Fruit fly (Drosophila melanogaster) whole organism, embryonic: ENCODE results near the gene CG12321.

Experiments
- ATbp ChIP-seq: fragments of 200-800 bp; sonication (Bioruptor generic); optimal IDR thresholded peaks from 2 replicates; lab custom pipeline; 2017; ENCODE audit warnings: missing biosample characterization, mild to moderate bottlenecking, missing genetic modification characterization, missing genetic modification reagents
- Ada2b ChIP-seq: fragments of 200-800 bp; sonication (Bioruptor generic); IDR thresholded peaks from 2 replicates; pipeline ENCODE4 v1.3.6; 2022; ENCODE audit warnings: missing biosample characterization, missing genetic modification characterization
- Asciz ChIP-seq: fragments of 200-800 bp; sonication (Bioruptor generic); optimal IDR thresholded peaks from 2 replicates; lab custom pipeline; 2017; ENCODE audit warnings: missing biosample characterization, mild to moderate bottlenecking, missing genetic modification characterization, missing genetic modification reagents
- CG1024 ChIP-seq: fragments of 200-800 bp; sonication (Bioruptor generic); IDR thresholded peaks from 2 replicates; pipeline ENCODE4 v1.3.6; 2022; ENCODE audit warnings: missing biosample characterization, missing genetic modification characterization
- CG10321 ChIP-seq: fragments of 200-800 bp; sonication (Bioruptor generic); IDR thresholded peaks from 2 replicates; pipeline ENCODE4 v1.3.6; 2022; ENCODE audit warnings: missing biosample characterization, missing genetic modification characterization
- CG10543 ChIP-seq: fragments of 200-800 bp; sonication (Bioruptor generic); optimal IDR thresholded peaks from 3 replicates; lab custom pipeline; 2017; ENCODE audit warnings: missing biosample characterization, mild to moderate bottlenecking, missing genetic modification characterization, moderate library complexity
- CG11695 ChIP-seq: fragments of 200-800 bp; sonication (Bioruptor generic); IDR thresholded peaks from 3 replicates; pipeline ENCODE4 v1.3.6; 2022; ENCODE audit warnings: missing biosample characterization, missing genetic modification characterization
- CG11696 ChIP-seq: fragments of 200-800 bp; sonication (Bioruptor generic); IDR thresholded peaks from 2 replicates; pipeline ENCODE4 v1.3.6; 2022; ENCODE audit warnings: missing biosample characterization, missing genetic modification characterization
- CG12155 ChIP-seq: fragments of 200-800 bp; sonication (Bioruptor generic); optimal IDR thresholded peaks from 3 replicates; lab custom pipeline; 2016; ENCODE audit warnings: missing biosample characterization, missing genetic modification characterization
- CG12299 ChIP-seq: fragments of 200-800 bp; sonication (Bioruptor generic); optimal IDR thresholded peaks from 2 replicates; lab custom pipeline; 2018; ENCODE audit warnings: missing biosample characterization, mild to moderate bottlenecking, missing genetic modification characterization
- CG13424 ChIP-seq: fragments of 200-800 bp; sonication (Bioruptor generic); optimal IDR thresholded peaks from 2 replicates; lab custom pipeline; 2019; ENCODE audit warnings: missing biosample characterization, mild to moderate bottlenecking, missing genetic modification characterization, moderate library complexity
- CG15269 ChIP-seq: fragments of 200-800 bp; sonication (Bioruptor generic); optimal IDR thresholded peaks from 2 replicates; lab custom pipeline; 2018; ENCODE audit warnings: missing biosample characterization, mild to moderate bottlenecking, missing genetic modification characterization, moderate library complexity
- CG1792 ChIP-seq: fragments of 200-800 bp; sonication (Bioruptor generic); optimal IDR thresholded peaks from 2 replicates; lab custom pipeline; 2016; ENCODE audit warnings: missing biosample characterization, missing genetic modification characterization
- CG18599 ChIP-seq: fragments of 200-800 bp; sonication (Bioruptor generic); optimal IDR thresholded peaks from 3 replicates; lab custom pipeline; 2017; ENCODE audit warnings: missing biosample characterization, missing genetic modification characterization, mild to moderate bottlenecking, moderate library complexity, missing genetic modification reagents
- CG2129 ChIP-seq: fragments of 200-800 bp; sonication (Bioruptor generic); IDR thresholded peaks from 2 replicates; pipeline ENCODE4 v1.3.6; 2022; ENCODE audit warnings: missing biosample characterization, missing genetic modification characterization; ENCODE audit not compliant: partially characterized antibody
- CG31365 ChIP-seq: fragments of 200-800 bp; sonication (Bioruptor generic); optimal IDR thresholded peaks from 2 replicates; lab custom pipeline; 2018; ENCODE audit warnings: missing biosample characterization, mild to moderate bottlenecking, missing genetic modification characterization
- CG32767 ChIP-seq: fragments of 200-800 bp; sonication (Bioruptor generic); IDR thresholded peaks from 2 replicates; pipeline ENCODE4 v1.3.6; 2022; ENCODE audit warnings: missing biosample characterization, missing genetic modification characterization
- CG4282 ChIP-seq: fragments of 200-800 bp; sonication (Bioruptor generic); optimal IDR thresholded peaks from 2 replicates; lab custom pipeline; 2016; ENCODE audit warnings: missing biosample characterization, missing genetic modification characterization
- CG4404 ChIP-seq: fragments of 200-800 bp; sonication (Bioruptor generic); IDR thresholded peaks from 2 replicates; pipeline ENCODE4 v1.3.6; 2022; ENCODE audit warnings: missing biosample characterization, missing genetic modification characterization
- CG7928 ChIP-seq: fragments of 200-800 bp; sonication (Bioruptor generic); optimal IDR thresholded peaks from 2 replicates; lab custom pipeline; 2017; ENCODE audit warnings: missing biosample characterization, mild to moderate bottlenecking, missing genetic modification characterization
- CG9876 ChIP-seq: fragments of 200-800 bp; sonication (Bioruptor generic); optimal IDR thresholded peaks from 2 replicates; lab custom pipeline; 2016; ENCODE audit warnings: missing biosample characterization, missing genetic modification characterization
- D19B ChIP-seq: fragments of 200-800 bp; sonication (Bioruptor generic); optimal IDR thresholded peaks from 2 replicates; lab custom pipeline; 2017; ENCODE audit warnings: missing biosample characterization, mild to moderate bottlenecking, missing genetic modification characterization
- Dfd ChIP-seq, 2 experiments: fragments of >200 bp; optimal IDR thresholded peaks; 2 replicates each; lab custom pipeline; 2017; ENCODE audit warnings: missing biosample characterization in 2 of 2, missing genetic modification characterization in 2 of 2
- H15 ChIP-seq: fragments of 200-800 bp; sonication (Bioruptor generic); IDR thresholded peaks from 3 replicates; pipeline ENCODE4 v1.3.6; 2022; ENCODE audit warnings: missing biosample characterization, missing genetic modification characterization
- H2.0 ChIP-seq: fragments of 200-800 bp; sonication (Bioruptor generic); IDR thresholded peaks from 2 replicates; pipeline ENCODE4 v1.3.6; 2022; ENCODE audit warnings: missing biosample characterization, missing genetic modification characterization
- Hand ChIP-seq: fragments of 200-800 bp; sonication (Bioruptor generic); optimal IDR thresholded peaks from 2 replicates; lab custom pipeline; 2017; ENCODE audit warnings: mild to moderate bottlenecking, missing biosample characterization, missing genetic modification reagents, missing genetic modification characterization
- Hr3 ChIP-seq: fragments of 200-800 bp; sonication (Bioruptor generic); optimal IDR thresholded peaks from 3 replicates; lab custom pipeline; 2016; ENCODE audit warnings: missing biosample characterization, missing genetic modification characterization
- Hr51 ChIP-seq, 2 experiments: fragments of 200-800 bp; sonication (Bioruptor generic); optimal IDR thresholded peaks; 2 replicates in 1 of 2; 3 replicates in 1 of 2; lab custom pipeline; 2016 to 2018; ENCODE audit warnings: missing biosample characterization in 2 of 2, missing genetic modification characterization in 2 of 2, mild to moderate bottlenecking in 1 of 2, moderate library complexity in 1 of 2
- Lhr ChIP-seq: fragments of 200-800 bp; sonication (Bioruptor generic); optimal IDR thresholded peaks from 3 replicates; lab custom pipeline; 2017; ENCODE audit warnings: mild to moderate bottlenecking, missing biosample characterization, missing genetic modification reagents, missing genetic modification characterization
- Meics ChIP-seq: fragments of 200-800 bp; sonication (Bioruptor generic); optimal IDR thresholded peaks from 2 replicates; lab custom pipeline; 2017; ENCODE audit warnings: missing biosample characterization, mild to moderate bottlenecking, missing genetic modification characterization
- Mrtf ChIP-seq: fragments of 200-800 bp; sonication (Bioruptor generic); IDR thresholded peaks from 3 replicates; pipeline ENCODE4 v1.3.6; 2022; ENCODE audit warnings: missing biosample characterization, missing genetic modification characterization
- NC2β ChIP-seq: fragments of 200-800 bp; sonication (Bioruptor generic); optimal IDR thresholded peaks from 2 replicates; lab custom pipeline; 2016; ENCODE audit warnings: missing biosample characterization, missing genetic modification characterization
- Poxn ChIP-seq: fragments of 200-800 bp; sonication (Bioruptor generic); IDR thresholded peaks from 2 replicates; pipeline ENCODE4 v1.3.6; 2022; ENCODE audit warnings: missing biosample characterization, missing genetic modification characterization
- Sox102F ChIP-seq: fragments of 200-800 bp; sonication (Bioruptor generic); optimal IDR thresholded peaks from 2 replicates; lab custom pipeline; 2018; ENCODE audit warnings: missing biosample characterization, mild to moderate bottlenecking, missing genetic modification characterization, moderate library complexity
- Xbp1 ChIP-seq: fragments of 200-800 bp; sonication (Bioruptor generic); optimal IDR thresholded peaks from 3 replicates; lab custom pipeline; 2016; ENCODE audit warnings: missing biosample characterization, mild to moderate bottlenecking, missing genetic modification characterization
- bbx ChIP-seq: fragments of 200-800 bp; sonication (Bioruptor generic); IDR thresholded peaks from 2 replicates; pipeline ENCODE4 v1.3.6; 2022; ENCODE audit warnings: missing biosample characterization, missing genetic modification characterization; ENCODE audit not compliant: partially characterized antibody
- cg ChIP-seq: fragments of 200-800 bp; sonication (Bioruptor generic); optimal IDR thresholded peaks from 3 replicates; lab custom pipeline; 2019; ENCODE audit warnings: missing biosample characterization, mild to moderate bottlenecking, missing genetic modification characterization, moderate library complexity
- chm ChIP-seq: fragments of 200-800 bp; sonication (Bioruptor generic); IDR thresholded peaks from 2 replicates; pipeline ENCODE4 v1.3.6; 2022; ENCODE audit warnings: missing biosample characterization, missing genetic modification characterization
- crol ChIP-seq: fragments of 200-800 bp; sonication (Bioruptor generic); IDR thresholded peaks from 2 replicates; pipeline ENCODE4 v1.3.6; 2022; ENCODE audit warnings: missing biosample characterization, missing genetic modification characterization
- gt ChIP-seq: fragments of 200-800 bp; sonication (Bioruptor generic); IDR thresholded peaks from 2 replicates; pipeline ENCODE4 v1.3.6; 2022; ENCODE audit warnings: missing biosample characterization, missing genetic modification characterization
- hb ChIP-seq: fragments of 200-800 bp; sonication (Bioruptor generic); IDR thresholded peaks from 3 replicates; pipeline ENCODE4 v1.3.6; 2022; ENCODE audit warnings: missing biosample characterization, missing genetic modification characterization; ENCODE audit not compliant: partially characterized antibody
- lbe ChIP-seq: fragments of 200-800 bp; sonication (Bioruptor generic); optimal IDR thresholded peaks from 2 replicates; lab custom pipeline; 2016; ENCODE audit warnings: missing biosample characterization, mild to moderate bottlenecking, missing genetic modification characterization
- luna ChIP-seq: fragments of 200-800 bp; sonication (Bioruptor generic); optimal IDR thresholded peaks from 2 replicates; lab custom pipeline; 2016; ENCODE audit warnings: missing biosample characterization, missing genetic modification characterization
- mam ChIP-seq: fragments of 200-800 bp; sonication (Bioruptor generic); optimal IDR thresholded peaks from 3 replicates; lab custom pipeline; 2016; ENCODE audit warnings: missing biosample characterization, missing genetic modification characterization
- pnt ChIP-seq: fragments of 200-800 bp; sonication (Bioruptor generic); optimal IDR thresholded peaks from 3 replicates; lab custom pipeline; 2016; ENCODE audit warnings: missing biosample characterization, missing genetic modification characterization
- pros ChIP-seq: fragments of 200-800 bp; sonication (Bioruptor generic); optimal IDR thresholded peaks from 3 replicates; lab custom pipeline; 2019; ENCODE audit warnings: missing biosample characterization, mild to moderate bottlenecking, missing genetic modification characterization, moderate library complexity
- pzg ChIP-seq: fragments of 200-800 bp; sonication (Bioruptor generic); optimal IDR thresholded peaks from 3 replicates; lab custom pipeline; 2018; ENCODE audit warnings: missing biosample characterization, mild to moderate bottlenecking, missing genetic modification characterization, moderate library complexity
- tll ChIP-seq, 2 experiments: fragments of 200-800 bp in 1 of 2; fragments of >200 bp in 1 of 2; sonication (Bioruptor generic) in 1 of 2; optimal IDR thresholded peaks; 2 replicates each; lab custom pipeline; 2017 to 2019; ENCODE audit warnings: missing biosample characterization in 2 of 2, missing genetic modification characterization in 2 of 2, mild to moderate bottlenecking in 1 of 2, moderate library complexity in 1 of 2
- unc-4 ChIP-seq: fragments of 200-800 bp; sonication (Bioruptor generic); IDR thresholded peaks from 2 replicates; pipeline ENCODE4 v1.3.6; 2022; ENCODE audit warnings: missing biosample characterization, missing genetic modification characterization; ENCODE audit not compliant: partially characterized antibody
- wdn ChIP-seq: fragments of 200-800 bp; sonication (Bioruptor generic); IDR thresholded peaks from 2 replicates; pipeline ENCODE4 v1.3.6; 2022; ENCODE audit warnings: missing biosample characterization, missing genetic modification characterization

Gene CG12321

DNA sequence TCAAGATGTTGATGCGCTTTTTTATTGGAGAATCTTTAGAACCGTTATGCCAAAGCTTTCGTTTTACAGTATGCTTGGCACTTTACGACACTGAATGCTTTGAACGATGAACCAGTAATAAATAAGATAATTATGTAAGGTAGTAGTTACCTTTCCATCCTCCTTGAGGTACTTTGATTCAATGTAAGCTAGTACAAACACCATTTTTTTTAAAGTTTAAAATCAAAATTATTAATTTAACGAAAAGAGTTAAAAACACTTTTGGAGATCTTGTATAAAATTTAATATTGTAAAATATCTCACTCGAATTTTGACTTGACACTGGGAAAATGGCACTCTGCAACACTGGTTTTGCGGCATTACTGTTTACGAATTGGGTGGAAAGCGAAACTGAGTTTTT lies 3.1 kb downstream of the CG12321 start, which contains the start of the genes Arp5 and CG7208 (continued):
- TF ChIP-seq Sox102F (GFP tag; lab: Kevin White, UChicago) = no peak
- TF ChIP-seq H2.0 (GFP tag; lab: Robert Waterston, UW) = no peak
- no peak for TF ChIP-seq CG9876 (GFP tag; lab: Kevin White, UChicago)
- peak; percentile 30 for TF ChIP-seq CG7928 (GFP tag; lab: Kevin White, UChicago)
- no peak for TF ChIP-seq CG10321 (GFP tag; lab: Robert Waterston, UW)
- TF ChIP-seq Lhr = peak; percentile 55
- TF ChIP-seq pnt (GFP tag; lab: Kevin White, UChicago) = peak; percentile 18
- TF ChIP-seq bbx = 0 out of 2 replicates have a peak, but pooled peaks have one; percentile 12
- TF ChIP-seq CG12299 (tag; lab: Kevin White, UChicago) = peak; percentile 55
- peak; percentile 4 for TF ChIP-seq CG1792 (GFP tag; lab: Kevin White, UChicago)
- peak; percentile 56 for TF ChIP-seq lbe (GFP tag; lab: Kevin White, UChicago)
- TF ChIP-seq CG11695 (GFP tag; lab: Robert Waterston, UW) = peak; percentile 49; the same call in 1 of the 3 replicates
- peak; percentile 70 for TF ChIP-seq mam (GFP tag; lab: Kevin White, UChicago)
- no peak for TF ChIP-seq pros
- no peak for TF ChIP-seq gt (GFP tag; lab: Robert Waterston, UW)
- peak; percentile 42 for TF ChIP-seq D19B
- TF ChIP-seq CG13424 = peak; percentile 69
- TF ChIP-seq pzg (GFP tag; lab: Kevin White, UChicago) = peak; percentile 51
- TF ChIP-seq crol (GFP tag; lab: Robert Waterston, UW) = no peak
- peak; percentile 78 for TF ChIP-seq Xbp1 (GFP tag; lab: Kevin White, UChicago)
- TF ChIP-seq CG12155 (GFP tag; lab: Kevin White, UChicago) = peak; percentile 73
- no peak for TF ChIP-seq tll (GFP tag; optimal IDR thresholded peaks at IDR 0.05; lab: Kevin White, UChicago)
- TF ChIP-seq CG31365 (tag; lab: Kevin White, UChicago) = no peak
- TF ChIP-seq CG18599 = peak; percentile 82
- TF ChIP-seq Mrtf = no peak
- peak; percentile 54; the same call in 2 of the 3 replicates for TF ChIP-seq H15
- no peak for TF ChIP-seq chm (GFP tag; lab: Robert Waterston, UW)
- peak; percentile 75 for TF ChIP-seq Hr3 (GFP tag; lab: Kevin White, UChicago)
- no peak for TF ChIP-seq Dfd (GFP tag; optimal IDR thresholded peaks at IDR 0.05; lab: Kevin White, UChicago)
- TF ChIP-seq CG1024 (GFP tag; lab: Robert Waterston, UW) = no peak
- no peak for TF ChIP-seq Hand (GFP tag; lab: Kevin White, UChicago)
- no peak for TF ChIP-seq hb
- peak; percentile 39; the same call in 1 of the 2 replicates for TF ChIP-seq wdn (GFP tag; lab: Robert Waterston, UW)
- TF ChIP-seq CG11696 (GFP tag; lab: Robert Waterston, UW) = no peak
- peak; percentile 1 for TF ChIP-seq NC2β (GFP tag; lab: Kevin White, UChicago)
- TF ChIP-seq CG2129 (GFP tag; lab: Robert Waterston, UW) = no peak
- TF ChIP-seq Asciz (GFP tag; lab: Kevin White, UChicago) = no peak
- TF ChIP-seq luna (GFP tag; lab: Kevin White, UChicago) = peak; percentile 51
- TF ChIP-seq unc-4 = no peak
- no peak for TF ChIP-seq cg (GFP tag; lab: Kevin White, UChicago)
- peak in 1 of 2 experiments; percentile 44 for TF ChIP-seq Hr51 (GFP tag; optimal IDR thresholded peaks at IDR 0.05; lab: Kevin White, UChicago)
- TF ChIP-seq Ada2b (GFP tag; lab: Robert Waterston, UW) = peak; percentile 36; the same call in 1 of the 2 replicates
- TF ChIP-seq CG4282 = no peak
- TF ChIP-seq Meics (GFP tag; lab: Kevin White, UChicago) = peak; percentile 85
- peak; percentile 48; the same call in 1 of the 2 replicates for TF ChIP-seq CG4404 (GFP tag; lab: Robert Waterston, UW)
- no peak for TF ChIP-seq CG15269 (tag; lab: Kevin White, UChicago)
- TF ChIP-seq ATbp (GFP tag; lab: Kevin White, UChicago) = peak; percentile 32
- no peak for TF ChIP-seq Poxn
- TF ChIP-seq CG10543 (GFP tag; lab: Kevin White, UChicago) = peak; percentile 63
- TF ChIP-seq CG32767 (GFP tag; lab: Robert Waterston, UW) = 0 out of 2 replicates have a peak, but pooled peaks have one; percentile 21
